Comparison of ENCODE assay signal across 2 fruit fly cellular contexts in the genomic region with DNA sequence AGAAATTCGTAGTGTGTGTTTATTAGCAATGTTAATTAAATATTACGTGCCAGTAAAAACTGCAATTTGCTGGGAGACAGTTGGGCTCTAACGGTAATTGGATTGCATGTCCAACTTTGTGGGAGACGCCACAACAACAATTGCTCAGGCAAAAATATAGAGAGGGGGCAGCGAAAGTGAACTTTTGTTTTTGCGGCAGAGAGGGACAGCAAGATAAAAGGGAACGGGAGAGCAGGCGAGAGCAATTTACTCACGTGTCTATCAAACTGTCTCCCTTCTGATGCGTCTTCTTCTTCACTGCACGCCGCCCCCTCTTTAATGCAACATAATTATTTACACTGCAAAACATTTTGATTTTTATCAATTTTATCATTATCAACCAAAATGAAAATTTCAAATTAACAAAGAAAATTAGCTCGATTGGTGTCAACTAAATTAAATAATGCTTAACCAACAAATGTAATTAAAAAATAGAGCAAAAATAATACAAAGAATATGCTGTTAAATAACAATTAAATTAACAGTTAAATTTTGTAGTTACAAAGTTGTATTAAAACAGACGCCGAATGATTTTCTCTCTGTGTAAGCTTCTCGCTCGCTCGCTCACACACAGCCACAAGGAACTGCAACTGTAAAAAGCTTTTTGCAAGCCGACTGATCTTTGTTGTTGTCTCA.
TF ChIP-seq lines count a peak whose summit lies in the region.

No protein-coding gene starts in this region.

TF ChIP-seq in whole organism, embryonic, 481 proteins besides CTCF, POLR2A, EP300 and RAD21 (continued from another document and continues in another):
- no peak for TF ChIP-seq pzg (GFP tag; optimal IDR thresholded peaks at IDR 0.05; lab: Kevin White, UChicago)
- peak; percentile 28 for TF ChIP-seq CG9876 (GFP tag; optimal IDR thresholded peaks at IDR 0.05; lab: Kevin White, UChicago)
- TF ChIP-seq Ets65A (GFP tag; lab: Kevin White, UChicago) = peak; percentile 95
- TF ChIP-seq NC2β (GFP tag; optimal IDR thresholded peaks at IDR 0.05; lab: Kevin White, UChicago) = peak; percentile 64
- no peak for TF ChIP-seq Hey (tag; optimal IDR thresholded peaks at IDR 0.05; lab: Kevin White, UChicago)
- TF ChIP-seq mam (GFP tag; optimal IDR thresholded peaks at IDR 0.05; lab: Kevin White, UChicago) = peak; percentile 51
- peak; percentile 70 for TF ChIP-seq CG16863 (GFP tag; optimal IDR thresholded peaks at IDR 0.05; lab: Kevin White, UChicago)
- TF ChIP-seq CG14965 (GFP tag; optimal IDR thresholded peaks at IDR 0.05; lab: Kevin White, UChicago; ENCODE audit: borderline replicate concordance) = no peak
- TF ChIP-seq CG11247 (GFP tag; IDR thresholded peaks at IDR 0.05; lab: Robert Waterston, UW) = 0 out of 2 replicates have a peak, but pooled peaks have one; percentile 30
- TF ChIP-seq slp2 (GFP tag; optimal IDR thresholded peaks at IDR 0.05; lab: Kevin White, UChicago) = peak; percentile 58
- peak; percentile 72 for TF ChIP-seq onecut (GFP tag; IDR thresholded peaks at IDR 0.05; lab: Robert Waterston, UW)
- peak; percentile 93 for TF ChIP-seq Abd-B (GFP tag; optimal IDR thresholded peaks at IDR 0.05; lab: Kevin White, UChicago)
- peak; percentile 66 for TF ChIP-seq CG3407 (GFP tag; optimal IDR thresholded peaks at IDR 0.05; lab: Kevin White, UChicago)
- no peak for TF ChIP-seq fd102C (GFP tag; optimal IDR thresholded peaks at IDR 0.05; lab: Kevin White, UChicago)
- peak; percentile 91 for TF ChIP-seq CG8924 (tag; optimal IDR thresholded peaks at IDR 0.05; lab: Kevin White, UChicago)
- no peak for TF ChIP-seq emc (GFP tag; optimal IDR thresholded peaks at IDR 0.05; lab: Kevin White, UChicago)
- TF ChIP-seq CG9727 (GFP tag; optimal IDR thresholded peaks at IDR 0.05; lab: Kevin White, UChicago) = peak; percentile 88
- TF ChIP-seq al (GFP tag; IDR thresholded peaks at IDR 0.05; lab: Robert Waterston, UW) = no peak
- TF ChIP-seq CG15269 (tag; optimal IDR thresholded peaks at IDR 0.05; lab: Kevin White, UChicago) = peak; percentile 68
- no peak for TF ChIP-seq hth (optimal IDR thresholded peaks at IDR 0.05; lab: Kevin White, UChicago)
- TF ChIP-seq lola (GFP tag; optimal IDR thresholded peaks at IDR 0.05; lab: Kevin White, UChicago) = peak in 1 of 3 experiments; percentile 83
- peak; percentile 85 for TF ChIP-seq Xrp1 (GFP tag; IDR thresholded peaks at IDR 0.05; lab: Robert Waterston, UW)
- peak; percentile 13 for TF ChIP-seq Fer2 (tag; optimal IDR thresholded peaks at IDR 0.05; lab: Kevin White, UChicago)
- peak; percentile 69 for TF ChIP-seq esg (GFP tag; conservative IDR thresholded peaks at IDR 0.05; lab: Robert Waterston, UW)
- TF ChIP-seq trh (GFP tag; optimal IDR thresholded peaks at IDR 0.05; lab: Kevin White, UChicago) = peak; percentile 21
- TF ChIP-seq CG1233 (GFP tag; optimal IDR thresholded peaks at IDR 0.05; lab: Kevin White, UChicago) = peak; percentile 88
- TF ChIP-seq Usf (GFP tag; optimal IDR thresholded peaks at IDR 0.05; lab: Kevin White, UChicago) = peak; percentile 24
- no peak for TF ChIP-seq Doc2 (GFP tag; IDR thresholded peaks at IDR 0.05; lab: Robert Waterston, UW)
- no peak for TF ChIP-seq Lim3 (GFP tag; IDR thresholded peaks at IDR 0.05; lab: Robert Waterston, UW)
- TF ChIP-seq gfzf (GFP tag; optimal IDR thresholded peaks at IDR 0.05; lab: Kevin White, UChicago) = no peak
- TF ChIP-seq CG17328 (GFP tag; IDR thresholded peaks at IDR 0.05; lab: Robert Waterston, UW) = peak; percentile 71
- TF ChIP-seq CG15601 (tag; optimal IDR thresholded peaks at IDR 0.05; lab: Kevin White, UChicago) = peak; percentile 76
- peak; percentile 32 for TF ChIP-seq CG17186 (GFP tag; optimal IDR thresholded peaks at IDR 0.05; lab: Kevin White, UChicago)
- TF ChIP-seq CG12104 (GFP tag; optimal IDR thresholded peaks at IDR 0.05; lab: Kevin White, UChicago) = peak; percentile 58
- no peak for TF ChIP-seq pfk (GFP tag; optimal IDR thresholded peaks at IDR 0.05; lab: Kevin White, UChicago)
- peak; percentile 70 for TF ChIP-seq CG18599 (GFP tag; optimal IDR thresholded peaks at IDR 0.05; lab: Kevin White, UChicago)
- TF ChIP-seq TFAM (GFP tag; optimal IDR thresholded peaks at IDR 0.05; lab: Kevin White, UChicago) = peak; percentile 57
- no peak for TF ChIP-seq Bgb (GFP tag; IDR thresholded peaks at IDR 0.05; lab: Robert Waterston, UW; ENCODE audit: partially characterized antibody)
- TF ChIP-seq chif (GFP tag; optimal IDR thresholded peaks at IDR 0.05; lab: Kevin White, UChicago) = peak; percentile 68 to 84
- peak; percentile 91 for TF ChIP-seq CG15696 (tag; optimal IDR thresholded peaks at IDR 0.05; lab: Kevin White, UChicago)
- peak; percentile 75 for TF ChIP-seq CG7556 (GFP tag; optimal IDR thresholded peaks at IDR 0.05; lab: Kevin White, UChicago)
- TF ChIP-seq Ets97D (GFP tag; optimal IDR thresholded peaks at IDR 0.05; lab: Kevin White, UChicago) = peak; percentile 13
- peak; percentile 37 for TF ChIP-seq NfI (GFP tag; optimal IDR thresholded peaks at IDR 0.05; lab: Kevin White, UChicago)
- TF ChIP-seq Taf1 (GFP tag; IDR thresholded peaks at IDR 0.05; lab: Robert Waterston, UW) = 0 out of 2 replicates have a peak, but pooled peaks have one; percentile 32
- peak; percentile 27 for TF ChIP-seq CG15514 (GFP tag; optimal IDR thresholded peaks at IDR 0.05; lab: Kevin White, UChicago)
- peak; percentile 74 for TF ChIP-seq CG5180 (GFP tag; optimal IDR thresholded peaks at IDR 0.05; lab: Kevin White, UChicago)
- TF ChIP-seq H2.0 (GFP tag; IDR thresholded peaks at IDR 0.05; lab: Robert Waterston, UW) = peak; percentile 55
- peak; percentile 65 for TF ChIP-seq CG5245 (GFP tag; optimal IDR thresholded peaks at IDR 0.05; lab: Kevin White, UChicago)
- no peak for TF ChIP-seq MESR4 (GFP tag; optimal IDR thresholded peaks at IDR 0.05; lab: Kevin White, UChicago)
- TF ChIP-seq CG42726 (GFP tag; IDR thresholded peaks at IDR 0.05; lab: Robert Waterston, UW; ENCODE audit: partially characterized antibody) = no peak
- TF ChIP-seq CG8944 (GFP tag; optimal IDR thresholded peaks at IDR 0.05; lab: Kevin White, UChicago) = peak; percentile 45
- TF ChIP-seq ara (GFP tag; IDR thresholded peaks at IDR 0.05; lab: Robert Waterston, UW) = peak; percentile 75; the same call in 1 of the 2 replicates
- peak; percentile 91 for TF ChIP-seq nmo (GFP tag; optimal IDR thresholded peaks at IDR 0.05; lab: Kevin White, UChicago)
- peak; percentile 68 for TF ChIP-seq CG13296 (GFP tag; optimal IDR thresholded peaks at IDR 0.05; lab: Kevin White, UChicago)
- peak; percentile 48 for TF ChIP-seq CG4328 (GFP tag; optimal IDR thresholded peaks at IDR 0.05; lab: Kevin White, UChicago)
- TF ChIP-seq CG4854 (GFP tag; optimal IDR thresholded peaks at IDR 0.05; lab: Kevin White, UChicago) = no peak
- TF ChIP-seq CG9797 (GFP tag; optimal IDR thresholded peaks at IDR 0.05; lab: Kevin White, UChicago) = peak; percentile 6
- TF ChIP-seq CG7271 (tag; optimal IDR thresholded peaks at IDR 0.05; lab: Kevin White, UChicago) = peak; percentile 71
- peak; percentile 75 for TF ChIP-seq CG8281 (tag; optimal IDR thresholded peaks at IDR 0.05; lab: Kevin White, UChicago)
- no peak for TF ChIP-seq Tbp (GFP tag; optimal IDR thresholded peaks at IDR 0.05; lab: Kevin White, UChicago)
- TF ChIP-seq CG4424 (GFP tag; optimal IDR thresholded peaks at IDR 0.05; lab: Kevin White, UChicago) = peak; percentile 92

TF ChIP-seq in whole organism, prepupa, 60 proteins besides CTCF, POLR2A, EP300 and RAD21 (continued from another document):
- TF ChIP-seq esn (GFP tag; optimal IDR thresholded peaks at IDR 0.05; lab: Kevin White, UChicago) (peak; percentile 95), Hr39 (GFP tag; optimal IDR thresholded peaks at IDR 0.05; lab: Kevin White, UChicago) (peak; percentile 95), CG11902 (GFP tag; optimal IDR thresholded peaks at IDR 0.05; lab: Kevin White, UChicago) (peak; percentile 89), CG7368 (GFP tag; optimal IDR thresholded peaks at IDR 0.05; lab: Kevin White, UChicago) (peak; percentile 93), CG32006 (GFP tag; optimal IDR thresholded peaks at IDR 0.05; lab: Kevin White, UChicago) (peak; percentile 97), ss (GFP tag; optimal IDR thresholded peaks at IDR 0.05; lab: Kevin White, UChicago) (peak; percentile 91 to 96), Hr38 (GFP tag; optimal IDR thresholded peaks at IDR 0.05; lab: Kevin White, UChicago) (no peak), CG4318 (GFP tag; optimal IDR thresholded peaks at IDR 0.05; lab: Kevin White, UChicago) (peak; percentile 91), cyc (GFP tag; optimal IDR thresholded peaks at IDR 0.05; lab: Kevin White, UChicago) (peak; percentile 89), CG8319 (GFP tag; optimal IDR thresholded peaks at IDR 0.05; lab: Kevin White, UChicago) (peak; percentile 94), Ets96B (tag; optimal IDR thresholded peaks at IDR 0.05; lab: Kevin White, UChicago) (peak; percentile 97), Eip93F (GFP tag; optimal IDR thresholded peaks at IDR 0.05; lab: Kevin White, UChicago) (no peak)
